Worm (Caenorhabditis elegans) whole organism, L4/young adult: ENCODE results near the gene sri-54.
"Not testable (repeated sequence)": the region's sequence is repeated elsewhere in the genome, so short reads cannot be mapped to it uniquely, and the experiment has no call there.

Experiments used
- W03F9.2 ChIP-seq: fragments of 150-350 bp; optimal IDR thresholded peaks from 2 replicates; lab custom pipeline; 2014; ENCODE audit warnings: missing biosample characterization, missing genetic modification characterization
- him-1 ChIP-seq: sonication (generic microtip); optimal IDR thresholded peaks from 2 replicates; lab custom pipeline; 2016; ENCODE audit warnings: missing genotype, missing genetic modification reagents, missing genetic modification characterization, missing compliant biosample characterization

ce11 chrII:3177663-3178062 is 40.0 kb upstream of the sri-54 start, which contains the start of gene sri-40:
- not testable (repeated sequence) for TF ChIP-seq W03F9.2, him-1 (tag; lab: Kevin White, UChicago)
